Worm (Caenorhabditis elegans): ENCODE results near the gene Y46B2A.4.

Gene Y46B2A.4

DNA sequence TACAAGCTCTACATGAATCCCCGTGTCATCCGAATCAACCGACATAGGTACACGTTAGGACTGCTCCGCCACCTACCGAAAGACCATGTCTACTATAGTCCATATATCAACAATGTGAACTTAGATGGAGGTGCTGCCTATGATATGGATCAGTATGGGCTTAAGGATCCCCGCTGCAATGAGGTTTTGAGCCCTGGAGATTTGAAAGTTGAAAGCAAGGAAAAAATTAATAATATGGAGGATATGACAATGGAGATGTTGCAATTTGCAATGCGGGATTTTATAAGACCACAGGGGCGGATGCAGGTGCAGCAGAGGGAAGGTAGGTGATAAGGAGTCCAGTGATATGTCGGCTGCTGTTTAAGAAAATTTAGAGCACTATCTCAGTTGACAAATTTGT lies 7.7 kb downstream of the Y46B2A.4 start:
- TF ChIP-seq unc-62 (GFP tag; optimal IDR thresholded peaks at IDR 0.05) = no peak

ce11 chrII:872993-873787 lies 11.5 kb downstream of the Y46B2A.4 start, which contains the start of gene alg-2:
TSS of gene alg-2 (plus strand) at chrII:873212.
- no peak for TF ChIP-seq unc-62 (GFP tag; optimal IDR thresholded peaks at IDR 0.05)

DNA sequence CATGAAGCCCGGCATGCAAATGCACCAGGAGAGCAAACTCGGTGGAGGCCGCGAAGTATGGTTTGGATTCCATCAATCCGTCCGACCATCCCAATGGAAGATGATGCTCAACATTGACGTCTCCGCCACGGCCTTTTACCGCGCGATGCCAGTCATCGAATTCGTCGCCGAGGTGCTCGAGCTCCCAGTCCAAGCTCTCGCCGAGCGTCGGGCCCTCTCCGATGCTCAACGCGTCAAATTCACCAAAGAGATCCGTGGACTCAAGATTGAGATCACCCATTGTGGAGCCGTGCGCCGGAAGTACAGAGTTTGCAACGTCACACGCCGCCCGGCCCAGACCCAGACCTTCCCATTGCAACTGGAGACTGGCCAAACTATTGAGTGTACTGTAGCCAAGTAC lies 14.1 kb downstream of the Y46B2A.4 start:
- no peak for TF ChIP-seq unc-62 (GFP tag; optimal IDR thresholded peaks at IDR 0.05)

ce11 chrII:880666-881226 lies 19.1 kb downstream of the Y46B2A.4 start:
- no peak for TF ChIP-seq unc-62 (GFP tag; optimal IDR thresholded peaks at IDR 0.05)

DNA sequence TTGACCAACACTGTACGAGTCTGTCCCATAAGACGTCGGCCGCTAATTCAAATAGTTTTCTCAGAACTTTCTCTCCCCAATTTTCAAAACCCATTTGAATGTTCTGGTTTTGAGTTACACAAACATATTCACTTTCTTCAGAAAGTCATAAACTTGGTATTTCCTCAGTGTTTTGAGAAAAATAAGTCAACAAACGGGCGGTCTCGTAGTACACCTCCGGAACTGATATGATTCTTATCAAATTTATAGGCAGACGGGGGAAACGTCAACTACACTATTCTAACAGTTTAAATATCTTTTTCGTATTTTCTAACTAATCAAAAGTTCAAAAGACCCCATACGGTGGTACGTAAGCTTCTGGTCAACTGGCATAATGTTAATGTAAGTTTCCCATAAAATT lies 22.5 kb downstream of the Y46B2A.4 start:
- TF ChIP-seq unc-62 (GFP tag; optimal IDR thresholded peaks at IDR 0.05) = no peak

ce11 chrII:888024-888423 lies 26.4 kb downstream of the Y46B2A.4 start, which contains the start of gene T07D3.4:
TSS of gene T07D3.4 (plus strand) at chrII:888309.
- TF ChIP-seq unc-62 (GFP tag; optimal IDR thresholded peaks at IDR 0.05) = no peak

DNA sequence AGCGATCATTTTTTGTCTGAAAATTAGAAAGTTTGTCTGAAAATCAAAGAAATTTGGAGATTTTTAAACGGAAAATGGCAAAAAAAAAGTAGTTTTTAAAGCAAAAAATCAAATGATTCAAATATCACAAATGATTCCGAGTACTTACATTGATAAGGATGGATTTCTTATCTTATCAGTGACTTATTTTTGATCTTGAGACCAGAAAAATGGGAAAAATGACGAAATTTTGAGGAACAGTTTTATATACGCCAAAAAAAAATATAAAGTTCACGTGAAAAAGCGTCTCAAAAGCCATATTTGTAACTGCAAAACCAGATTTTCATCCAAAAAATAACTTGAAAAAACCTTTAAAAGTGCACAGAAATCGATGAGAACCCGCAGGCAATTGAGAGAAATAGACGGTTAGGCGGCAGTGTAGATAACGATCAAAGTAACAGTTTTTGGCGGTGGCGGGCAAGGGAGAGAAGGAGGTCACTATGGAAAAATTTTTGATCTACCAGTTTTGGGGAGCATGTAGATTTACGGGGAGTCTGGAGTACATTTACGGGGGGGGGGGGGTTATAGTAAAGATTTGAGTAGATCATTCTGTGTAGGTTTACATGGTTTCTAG lies 39.2 kb downstream of the Y46B2A.4 start, which contains the start of gene T07D3.9:
Gene T07D3.9, minus strand, starts transcription at position 194 of the 613 bp plus-strand sequence.
- TF ChIP-seq unc-62 (GFP tag; optimal IDR thresholded peaks at IDR 0.05) = no peak

- no peak for TF ChIP-seq unc-62 (GFP tag; optimal IDR thresholded peaks at IDR 0.05)
Measured at ce11 chrII:901632-902031, 40.0 kb downstream of the Y46B2A.4 start, which contains the start of gene T07D3.2. TSS of gene T07D3.2 (plus strand) at chrII:901932.

DNA sequence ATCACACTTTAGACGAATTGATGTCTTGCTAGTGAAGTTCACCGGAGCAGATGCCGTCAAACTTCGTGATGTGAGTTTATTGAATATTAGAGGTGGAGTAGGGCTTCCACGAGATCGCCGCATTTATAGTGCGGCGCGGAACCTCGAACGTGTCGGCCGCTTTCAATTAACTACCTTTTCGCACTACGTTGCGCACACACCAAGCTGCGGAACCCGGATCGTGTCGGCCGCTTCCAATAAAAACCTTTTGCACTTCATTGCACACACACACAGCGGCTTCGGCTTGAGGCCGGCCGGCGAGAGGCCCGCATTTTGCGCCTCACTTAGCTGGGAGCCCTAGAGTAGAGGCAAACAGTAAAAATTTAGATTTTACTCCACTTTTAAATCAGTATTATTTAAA lies 43.7 kb downstream of the Y46B2A.4 start:
- no peak for TF ChIP-seq unc-62 (GFP tag; optimal IDR thresholded peaks at IDR 0.05)

DNA sequence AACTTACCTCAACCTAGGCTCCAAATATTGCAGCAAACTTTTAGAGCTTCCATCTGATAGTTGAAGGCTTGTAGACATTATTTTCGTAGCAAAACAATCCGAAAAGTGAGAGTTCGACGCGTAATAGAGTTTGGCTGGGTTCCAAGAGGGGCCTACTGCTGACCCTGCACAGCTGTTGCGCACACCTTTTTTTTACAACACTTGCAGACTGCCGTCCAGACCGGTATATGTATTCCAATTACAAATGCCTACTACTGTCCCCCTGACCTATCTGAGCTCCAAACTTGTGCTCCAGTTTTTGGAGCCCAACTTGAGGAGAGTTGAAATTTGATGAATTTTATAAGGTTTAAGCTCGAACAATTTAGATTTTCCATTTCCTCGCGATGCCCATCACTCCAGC lies 47.9 kb downstream of the Y46B2A.4 start, which contains the start of the genes fbxc-24 and fbxc-27:
Gene fbxc-24, minus strand, starts transcription at position 101 of the 400 bp plus-strand sequence.
Gene fbxc-27, plus strand, starts transcription at position 216 of the 400 bp plus-strand sequence.
- no peak for TF ChIP-seq unc-62 (GFP tag; optimal IDR thresholded peaks at IDR 0.05)

DNA sequence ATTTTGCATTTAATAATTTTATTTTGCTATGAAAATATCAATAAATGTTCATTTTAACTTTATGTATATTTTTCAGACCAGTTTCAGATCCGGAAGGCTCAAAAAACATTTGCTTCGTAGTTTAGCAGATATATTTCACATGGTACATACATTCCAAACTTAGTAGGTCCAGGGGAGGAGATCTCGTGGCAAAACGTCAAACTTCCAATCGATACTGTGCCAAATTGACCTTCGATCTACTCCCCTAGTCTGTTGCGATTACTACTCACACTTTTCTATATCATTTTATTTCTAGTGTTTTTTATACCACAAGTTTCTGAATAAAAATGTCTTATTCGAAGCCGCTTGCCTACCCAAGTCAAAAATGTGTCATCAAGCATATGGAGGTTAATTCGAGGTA lies 50.0 kb downstream of the Y46B2A.4 start, which contains the start of gene fbxc-31:
Gene fbxc-31, plus strand, starts transcription at position 301 of the 400 bp plus-strand sequence.
- TF ChIP-seq unc-62 (GFP tag; optimal IDR thresholded peaks at IDR 0.05) = no peak
